Worm (Caenorhabditis elegans) whole organism, L3 larva: ENCODE results near the gene Y39G8B.2.

ENCODE experiments used
- ceh-16 ChIP-seq: sonication (generic microtip); optimal IDR thresholded peaks from 2 replicates; lab custom pipeline; 2017; ENCODE audit warnings: missing biosample characterization, missing genetic modification characterization
- ceh-28 ChIP-seq: fragments of 150-350 bp; optimal IDR thresholded peaks from 2 replicates; lab custom pipeline; 2014; ENCODE audit warnings: missing biosample characterization, missing genetic modification reagents, missing genetic modification characterization
- ceh-82 ChIP-seq: fragments of 150-350 bp; optimal IDR thresholded peaks from 2 replicates; lab custom pipeline; 2014; ENCODE audit warnings: missing biosample characterization, missing genetic modification characterization
- daf-12 ChIP-seq: fragments of 150-350 bp; optimal IDR thresholded peaks from 2 replicates; lab custom pipeline; 2014; ENCODE audit warnings: missing biosample characterization, missing genetic modification reagents, missing genetic modification characterization
- egl-5 ChIP-seq: fragments of 150-350 bp; optimal IDR thresholded peaks from 2 replicates; lab custom pipeline; 2017; ENCODE audit warnings: missing biosample characterization, missing genetic modification reagents, missing genetic modification characterization, inconsistent platforms
- elt-1 ChIP-seq: fragments of 150-350 bp; optimal IDR thresholded peaks from 2 replicates; lab custom pipeline; 2014; ENCODE audit warnings: missing biosample characterization, missing genetic modification characterization
- elt-2 ChIP-seq: sonication (generic microtip); optimal IDR thresholded peaks from 2 replicates; lab custom pipeline; 2016; ENCODE audit warnings: missing genetic modification reagents, mild to moderate bottlenecking, missing genetic modification characterization, missing compliant biosample characterization
- elt-3 ChIP-seq, 3 experiments: fragments of 150-350 bp in 1 of 3; sonication (generic microtip) in 2 of 3; optimal IDR thresholded peaks; 2 replicates in 2 of 3; 4 replicates in 1 of 3; lab custom pipeline; 2014 to 2017; ENCODE audit warnings: missing biosample characterization in 3 of 3, missing genetic modification characterization in 3 of 3
- eor-1 ChIP-seq, 2 experiments: fragments of 150-350 bp; optimal IDR thresholded peaks; 2 replicates each; lab custom pipeline; 2014 to 2018; ENCODE audit warnings: missing biosample characterization in 2 of 2, missing genetic modification characterization in 2 of 2
- fkh-10 ChIP-seq: sonication (generic microtip); optimal IDR thresholded peaks from 2 replicates; lab custom pipeline; 2017; ENCODE audit warnings: missing biosample characterization, missing genetic modification reagents, missing genetic modification characterization
- fkh-2 ChIP-seq: fragments of 150-350 bp; optimal IDR thresholded peaks from 2 replicates; lab custom pipeline; 2014; ENCODE audit warnings: missing biosample characterization, missing genetic modification reagents, missing genetic modification characterization
- fos-1 ChIP-seq: fragments of 150-350 bp; optimal IDR thresholded peaks from 2 replicates; lab custom pipeline; 2014; ENCODE audit warnings: missing biosample characterization, missing genetic modification characterization
- hmg-11 ChIP-seq: sonication (generic microtip); optimal IDR thresholded peaks from 2 replicates; lab custom pipeline; 2016; ENCODE audit warnings: missing genetic modification characterization, missing compliant biosample characterization
- jun-1 ChIP-seq: fragments of 150-350 bp; optimal IDR thresholded peaks from 2 replicates; lab custom pipeline; 2014; ENCODE audit warnings: missing biosample characterization, missing genetic modification reagents, missing genetic modification characterization
- lin-15B ChIP-seq: fragments of 150-350 bp; optimal IDR thresholded peaks from 2 replicates; lab custom pipeline; 2014; ENCODE audit warnings: missing biosample characterization, missing genetic modification characterization
- lsy-12 ChIP-seq: sonication (generic microtip); optimal IDR thresholded peaks from 2 replicates; lab custom pipeline; 2016; ENCODE audit warnings: mild to moderate bottlenecking, missing genetic modification characterization, missing compliant biosample characterization
- mdl-1 ChIP-seq: fragments of 150-350 bp; optimal IDR thresholded peaks from 2 replicates; lab custom pipeline; 2014; ENCODE audit warnings: missing biosample characterization, missing genetic modification characterization
- mml-1 ChIP-seq: fragments of 150-350 bp; sonication (generic microtip); optimal IDR thresholded peaks from 3 replicates; lab custom pipeline; 2014; ENCODE audit warnings: missing biosample characterization, missing genetic modification characterization
- nhr-11 ChIP-seq: fragments of 150-350 bp; optimal IDR thresholded peaks from 2 replicates; lab custom pipeline; 2014; ENCODE audit warnings: missing biosample characterization, missing genetic modification characterization
- nhr-23 ChIP-seq: fragments of 150-350 bp; optimal IDR thresholded peaks from 2 replicates; lab custom pipeline; 2014; ENCODE audit warnings: missing biosample characterization, missing genetic modification reagents, missing genetic modification characterization
- nhr-237 ChIP-seq: fragments of 150-350 bp; optimal IDR thresholded peaks from 2 replicates; lab custom pipeline; 2014; ENCODE audit warnings: missing biosample characterization, missing genetic modification characterization
- nhr-25 ChIP-seq: sonication (generic microtip); optimal IDR thresholded peaks from 2 replicates; lab custom pipeline; 2017; ENCODE audit warnings: missing biosample characterization, missing genetic modification characterization
- nhr-67 ChIP-seq: fragments of 150-350 bp; optimal IDR thresholded peaks from 2 replicates; lab custom pipeline; 2014; ENCODE audit warnings: missing biosample characterization, missing genetic modification characterization
- nhr-77 ChIP-seq: fragments of 150-350 bp; optimal IDR thresholded peaks from 2 replicates; lab custom pipeline; 2014; ENCODE audit warnings: missing biosample characterization, missing genetic modification characterization
- pha-4 ChIP-seq: fragments of 150-350 bp; optimal IDR thresholded peaks from 2 replicates; lab custom pipeline; 2014; ENCODE audit warnings: missing biosample characterization, missing genetic modification reagents, missing genetic modification characterization
- pqm-1 ChIP-seq: fragments of 150-350 bp; optimal IDR thresholded peaks from 2 replicates; lab custom pipeline; 2017; ENCODE audit warnings: missing biosample characterization, missing genetic modification characterization, inconsistent platforms
- skn-1 ChIP-seq: fragments of 150-350 bp; optimal IDR thresholded peaks from 2 replicates; lab custom pipeline; 2014; ENCODE audit warnings: missing biosample characterization, missing genetic modification characterization
- tbx-2 ChIP-seq: sonication (generic microtip); optimal IDR thresholded peaks from 2 replicates; lab custom pipeline; 2016; ENCODE audit warnings: mild to moderate bottlenecking, missing genetic modification characterization, missing compliant biosample characterization
- ztf-4 ChIP-seq: fragments of 150-350 bp; optimal IDR thresholded peaks from 2 replicates; lab custom pipeline; 2014; ENCODE audit warnings: missing biosample characterization, missing genetic modification characterization

Gene Y39G8B.2

ce11 chrII:13981097-13981496 is 5.1 kb upstream of the Y39G8B.2 start, which contains the start of gene Y39G8B.9:
TSS of gene Y39G8B.9 (plus strand) at chrII:13981365.
- TF ChIP-seq elt-2 (tag; lab: Kevin White, UChicago) (peak; percentile 61), pqm-1 (tag; lab: Kevin White, UChicago) (peak; percentile 5), pha-4 (tag; lab: Kevin White, UChicago) (peak; percentile 0), lsy-12 (tag; lab: Kevin White, UChicago) (no peak)

DNA sequence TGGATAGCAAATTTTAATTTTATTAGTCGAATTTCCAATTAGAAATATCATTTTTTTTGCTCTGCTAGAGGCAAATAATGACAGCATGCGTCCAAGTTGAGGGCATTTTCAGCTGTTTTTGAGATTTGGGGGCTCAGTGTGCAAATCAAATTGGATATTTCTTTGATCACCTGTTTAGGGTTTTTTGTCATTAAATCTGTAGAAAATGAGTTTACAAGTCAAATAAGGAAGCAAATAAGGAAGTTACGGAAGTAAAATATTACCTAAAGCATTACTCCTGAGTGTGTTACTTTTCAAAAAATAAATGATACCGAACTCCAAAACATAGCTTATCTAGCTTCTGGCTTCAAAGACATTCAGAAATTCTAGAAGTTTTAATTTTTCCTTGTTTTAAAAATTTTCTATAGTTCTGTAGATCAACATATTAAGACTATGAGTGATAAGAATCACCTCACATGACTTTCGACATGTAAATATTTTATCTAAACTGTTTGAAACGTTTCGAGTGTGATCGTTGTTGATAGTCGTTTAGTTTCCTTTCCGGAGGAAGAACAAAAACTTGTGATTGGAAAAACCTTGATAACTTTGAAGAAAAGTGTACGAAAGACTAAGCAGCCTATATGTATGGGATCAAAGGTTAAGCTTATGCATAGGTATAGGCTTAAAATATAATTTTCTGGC is 4.0 kb upstream of the Y39G8B.2 start, which contains the start of gene sre-48:
Gene sre-48, minus strand, starts transcription at position 51 of the 681 bp plus-strand sequence.
- TF ChIP-seq fkh-10 (GFP tag; lab: Kevin White, UChicago) = no peak
- TF ChIP-seq jun-1 (tag; lab: Kevin White, UChicago) = peak; percentile 85
- peak; percentile 92 for TF ChIP-seq elt-2 (tag; lab: Kevin White, UChicago)
- TF ChIP-seq pha-4 (tag; lab: Kevin White, UChicago) = peak; percentile 47
- TF ChIP-seq pqm-1 (tag; lab: Kevin White, UChicago) = peak; percentile 73
- TF ChIP-seq, all 47 proteins: peak for 4

ce11 chrII:13977701-13978100 is 1.7 kb upstream of the Y39G8B.2 start:
- TF ChIP-seq elt-2 (tag; lab: Kevin White, UChicago) = no peak
- TF ChIP-seq ztf-4 (tag; lab: Kevin White, UChicago) = no peak
- TF ChIP-seq tbx-2 (tag; lab: Kevin White, UChicago) = no peak
- TF ChIP-seq ceh-82 (tag; lab: Kevin White, UChicago) = no peak
- no peak for TF ChIP-seq hmg-11 (tag; lab: Kevin White, UChicago)
- no peak for TF ChIP-seq nhr-11 (tag; lab: Kevin White, UChicago)
- no peak for TF ChIP-seq pha-4 (tag; lab: Kevin White, UChicago)
- no peak for TF ChIP-seq egl-5 (tag; lab: Kevin White, UChicago)
- TF ChIP-seq nhr-25 = no peak
- no peak for TF ChIP-seq jun-1 (tag; lab: Kevin White, UChicago)

DNA sequence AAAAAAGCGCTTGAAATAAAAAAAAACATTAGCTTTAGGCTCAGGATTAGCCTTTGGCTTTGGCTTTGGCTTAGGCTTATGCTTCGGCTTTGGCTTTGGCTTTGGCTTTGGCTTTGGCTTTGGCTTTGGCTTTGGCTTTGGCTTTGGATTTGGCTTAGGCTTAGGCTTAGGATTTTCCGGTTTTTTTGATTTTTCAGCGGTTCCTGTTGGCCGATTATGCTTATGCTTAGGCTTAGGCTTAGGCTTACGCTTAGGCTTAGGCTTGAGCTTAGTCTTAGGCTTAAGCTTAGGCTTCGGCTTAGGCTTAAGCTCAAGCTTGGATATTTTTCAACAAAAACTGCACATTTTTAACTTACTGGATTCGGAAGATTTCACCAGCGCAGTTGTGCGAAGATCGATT is 1.9 kb downstream of the Y39G8B.2 start:
- no peak for TF ChIP-seq nhr-67 (tag; lab: Kevin White, UChicago)
- no peak for TF ChIP-seq elt-1 (tag; lab: Kevin White, UChicago)
- TF ChIP-seq elt-2 (tag; lab: Kevin White, UChicago) = no peak
- TF ChIP-seq mdl-1 (tag; lab: Kevin White, UChicago) = no peak
- no peak for TF ChIP-seq daf-12 (tag; lab: Kevin White, UChicago)
- no peak for TF ChIP-seq ztf-4 (tag; lab: Kevin White, UChicago)
- TF ChIP-seq jun-1 (tag; lab: Kevin White, UChicago) = no peak
- no peak for TF ChIP-seq ceh-28 (tag; lab: Kevin White, UChicago)
- no peak for TF ChIP-seq pqm-1 (tag; lab: Kevin White, UChicago)
- no peak for TF ChIP-seq nhr-237 (tag; lab: Kevin White, UChicago)
- TF ChIP-seq nhr-11 (tag; lab: Kevin White, UChicago) = no peak
- no peak for TF ChIP-seq fkh-2 (tag; lab: Kevin White, UChicago)
- TF ChIP-seq eor-1 (tag; optimal IDR thresholded peaks at IDR 0.05; lab: Kevin White, UChicago) = no peak
- TF ChIP-seq lsy-12 (tag; lab: Kevin White, UChicago) = no peak
- no peak for TF ChIP-seq pha-4 (tag; lab: Kevin White, UChicago)

DNA sequence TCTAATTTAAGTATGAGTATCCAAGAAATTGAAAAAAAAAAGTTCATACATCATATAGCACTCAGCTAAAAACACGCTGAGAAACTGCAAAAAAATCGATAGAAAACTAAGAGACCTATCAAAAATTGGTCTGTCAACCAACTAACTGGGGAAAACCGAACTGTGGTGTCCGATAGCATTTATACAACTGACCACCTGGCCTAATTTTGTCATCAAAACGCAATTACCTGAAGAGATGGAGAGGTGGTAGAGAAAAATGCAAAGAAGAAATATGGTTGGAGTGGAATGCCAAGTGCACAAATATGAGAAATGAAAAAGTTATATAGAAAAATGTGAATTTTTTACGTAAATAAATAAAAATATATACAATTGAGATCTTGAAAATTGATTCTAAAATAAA is 2.5 kb downstream of the Y39G8B.2 start, which contains the start of gene Y39G8B.1:
Gene Y39G8B.1, minus strand, starts transcription at position 299 of the 400 bp plus-strand sequence.
- TF ChIP-seq ceh-28 (tag; lab: Kevin White, UChicago) (peak; percentile 7), pha-4 (tag; lab: Kevin White, UChicago) (peak; percentile 5), elt-3 (tag; optimal IDR thresholded peaks at IDR 0.05; lab: Kevin White, UChicago) (no peak), nhr-25 (no peak), ceh-16 (tag; lab: Kevin White, UChicago) (no peak), jun-1 (tag; lab: Kevin White, UChicago) (no peak), lin-15B (tag; lab: Kevin White, UChicago) (no peak), nhr-23 (peak; percentile 43), pqm-1 (tag; lab: Kevin White, UChicago) (peak; percentile 24), fos-1 (tag; lab: Kevin White, UChicago) (no peak), mml-1 (tag; lab: Kevin White, UChicago) (no peak), mdl-1 (tag; lab: Kevin White, UChicago) (no peak), skn-1 (tag; lab: Kevin White, UChicago) (peak; percentile 3), elt-2 (tag; lab: Kevin White, UChicago) (peak; percentile 52), nhr-77 (tag; lab: Kevin White, UChicago) (no peak)
- TF ChIP-seq, all 47 proteins: peak for 6
